Fruit fly (Drosophila melanogaster) whole organism, prepupa: Measurements from ENCODE around the gene anchor.

Experiments
- CG15336 ChIP-seq: fragments of 200-800 bp; sonication (Bioruptor generic); IDR thresholded peaks from 2 replicates; pipeline ENCODE4 v1.3.6; 2022; ENCODE audit warnings: missing biosample characterization, missing genetic modification characterization
- CG31627 ChIP-seq: fragments of 200-800 bp; sonication (Bioruptor generic); optimal IDR thresholded peaks from 3 replicates; lab custom pipeline; 2016; ENCODE audit warnings: missing biosample characterization, missing genetic modification characterization
- CG6792 ChIP-seq: fragments of 200-800 bp; sonication (Bioruptor generic); optimal IDR thresholded peaks from 3 replicates; lab custom pipeline; 2016; ENCODE audit warnings: missing biosample characterization, missing genetic modification characterization
- Lpt ChIP-seq: fragments of 200-800 bp; sonication (Bioruptor generic); optimal IDR thresholded peaks from 3 replicates; lab custom pipeline; 2016; ENCODE audit warnings: missing biosample characterization, missing genetic modification characterization
- Sox102F ChIP-seq: fragments of 200-800 bp; sonication (Bioruptor generic); optimal IDR thresholded peaks from 2 replicates; lab custom pipeline; 2016; ENCODE audit warnings: missing biosample characterization, mild to moderate bottlenecking, missing genetic modification characterization
- achi ChIP-seq: fragments of 200-800 bp; sonication (Bioruptor generic); optimal IDR thresholded peaks from 3 replicates; lab custom pipeline; 2016; ENCODE audit warnings: missing biosample characterization, missing genetic modification characterization

dm6 chr3L:17651717-17652651 lies 30.4 kb downstream of the anchor start:
- TF ChIP-seq achi: no peak
- no peak for TF ChIP-seq Sox102F (GFP tag; lab: Kevin White, UChicago)
- no peak for TF ChIP-seq CG15336 (GFP tag; lab: Robert Waterston, UW)
- no peak for TF ChIP-seq CG31627
- TF ChIP-seq CG6792 (GFP tag; lab: Kevin White, UChicago): no peak
- TF ChIP-seq Lpt: no peak
